Fruit fly (Drosophila melanogaster) whole organism, embryonic: ENCODE data around the gene ec.

ENCODE experiments used
- ATbp ChIP-seq: fragments of 200-800 bp; sonication (Bioruptor generic); optimal IDR thresholded peaks from 2 replicates; lab custom pipeline; 2017; ENCODE audit warnings: missing biosample characterization, mild to moderate bottlenecking, missing genetic modification characterization, missing genetic modification reagents
- Aef1 ChIP-seq: fragments of 200-800 bp; sonication (Bioruptor generic); IDR thresholded peaks from 3 replicates; pipeline ENCODE4 v1.3.6; 2022; ENCODE audit warnings: missing biosample characterization, missing genetic modification characterization
- Atf3 ChIP-seq: fragments of 200-800 bp; sonication (Bioruptor generic); optimal IDR thresholded peaks from 3 replicates; lab custom pipeline; 2016; ENCODE audit warnings: missing biosample characterization, missing genetic modification characterization
- CG11093 ChIP-seq: fragments of 200-800 bp; sonication (Bioruptor generic); IDR thresholded peaks from 3 replicates; pipeline ENCODE4 v1.3.6; 2022; ENCODE audit warnings: missing biosample characterization, missing genetic modification characterization
- CG12236 ChIP-seq: fragments of 200-800 bp; sonication (Bioruptor generic); optimal IDR thresholded peaks from 2 replicates; lab custom pipeline; 2016; ENCODE audit warnings: missing biosample characterization, missing genetic modification characterization
- CG16815 ChIP-seq: fragments of 200-800 bp; sonication (Bioruptor generic); optimal IDR thresholded peaks from 3 replicates; lab custom pipeline; 2017; ENCODE audit warnings: missing biosample characterization, mild to moderate bottlenecking, missing genetic modification characterization
- CG17361 ChIP-seq: fragments of 200-800 bp; sonication (Bioruptor generic); IDR thresholded peaks from 3 replicates; pipeline ENCODE4 v1.3.6; 2022; ENCODE audit warnings: missing biosample characterization, missing genetic modification characterization
- CG17568 ChIP-seq: fragments of 200-800 bp; sonication (Bioruptor generic); optimal IDR thresholded peaks from 2 replicates; lab custom pipeline; 2018; ENCODE audit warnings: missing biosample characterization, mild to moderate bottlenecking, missing genetic modification characterization, moderate library complexity
- CG17912 ChIP-seq: fragments of 200-800 bp; sonication (Bioruptor generic); optimal IDR thresholded peaks from 2 replicates; lab custom pipeline; 2018; ENCODE audit warnings: missing biosample characterization, mild to moderate bottlenecking, missing genetic modification characterization
- CG2199 ChIP-seq: fragments of 200-800 bp; sonication (Bioruptor generic); IDR thresholded peaks from 3 replicates; pipeline ENCODE4 v1.3.6; 2022; ENCODE audit warnings: missing biosample characterization, missing genetic modification characterization
- CG32532 ChIP-seq: fragments of 200-800 bp; sonication (Bioruptor generic); IDR thresholded peaks from 2 replicates; pipeline ENCODE4 v1.3.6; 2022; ENCODE audit warnings: missing biosample characterization, missing genetic modification characterization
- CG4854 ChIP-seq: fragments of 200-800 bp; sonication (Bioruptor generic); optimal IDR thresholded peaks from 2 replicates; lab custom pipeline; 2016; ENCODE audit warnings: missing biosample characterization, missing genetic modification characterization, inconsistent platforms
- CG5245 ChIP-seq: fragments of 200-800 bp; sonication (Bioruptor generic); optimal IDR thresholded peaks from 3 replicates; lab custom pipeline; 2016; ENCODE audit warnings: missing biosample characterization, missing genetic modification characterization
- CG6254 ChIP-seq: fragments of 200-800 bp; sonication (Bioruptor generic); optimal IDR thresholded peaks from 3 replicates; lab custom pipeline; 2017; ENCODE audit warnings: mild to moderate bottlenecking, missing biosample characterization, missing genetic modification reagents, missing genetic modification characterization
- CG6791 ChIP-seq: fragments of 200-800 bp; sonication (Bioruptor generic); IDR thresholded peaks from 3 replicates; pipeline ENCODE4 v1.3.6; 2022; ENCODE audit warnings: missing biosample characterization, missing genetic modification characterization; ENCODE audit not compliant: partially characterized antibody
- CG6813 ChIP-seq: fragments of 200-800 bp; sonication (Bioruptor generic); optimal IDR thresholded peaks from 2 replicates; lab custom pipeline; 2017; ENCODE audit warnings: missing biosample characterization, missing genetic modification characterization, mild to moderate bottlenecking, moderate library complexity, missing genetic modification reagents
- CG6854 ChIP-seq: fragments of 200-800 bp; sonication (Bioruptor generic); optimal IDR thresholded peaks from 3 replicates; lab custom pipeline; 2017; ENCODE audit warnings: missing biosample characterization, mild to moderate bottlenecking, missing genetic modification characterization
- CG8359 ChIP-seq: fragments of 200-800 bp; sonication (Bioruptor generic); optimal IDR thresholded peaks from 2 replicates; lab custom pipeline; 2017; ENCODE audit warnings: missing biosample characterization, mild to moderate bottlenecking, missing genetic modification characterization, borderline replicate concordance
- CG8765 ChIP-seq: fragments of 200-800 bp; sonication (Bioruptor generic); IDR thresholded peaks from 2 replicates; pipeline ENCODE4 v1.3.6; 2022; ENCODE audit warnings: missing biosample characterization, missing genetic modification characterization
- CTCF ChIP-seq: fragments of 200-800 bp; sonication (Bioruptor generic); optimal IDR thresholded peaks from 2 replicates; lab custom pipeline; 2017; ENCODE audit warnings: missing biosample characterization, mild to moderate bottlenecking, missing genetic modification characterization, moderate library complexity
- Deaf1 ChIP-seq: fragments of 200-800 bp; optimal IDR thresholded peaks from 3 replicates; lab custom pipeline; 2019; ENCODE audit warnings: missing biosample characterization, mild to moderate bottlenecking, missing genetic modification characterization, moderate library complexity
- Dek ChIP-seq: fragments of 200-800 bp; sonication (Bioruptor generic); optimal IDR thresholded peaks from 3 replicates; lab custom pipeline; 2019; ENCODE audit warnings: missing biosample characterization, mild to moderate bottlenecking, missing genetic modification characterization, moderate library complexity
- Dfd ChIP-seq, 2 experiments: fragments of >200 bp; optimal IDR thresholded peaks; 2 replicates each; lab custom pipeline; 2017; ENCODE audit warnings: missing biosample characterization in 2 of 2, missing genetic modification characterization in 2 of 2
- Fer2 ChIP-seq: fragments of 200-800 bp; sonication (Bioruptor generic); optimal IDR thresholded peaks from 2 replicates; lab custom pipeline; 2018; ENCODE audit warnings: missing biosample characterization, mild to moderate bottlenecking, missing genetic modification characterization, moderate library complexity
- HLHmδ ChIP-seq: fragments of 200-800 bp; sonication (Bioruptor generic); optimal IDR thresholded peaks from 2 replicates; lab custom pipeline; 2018; ENCODE audit warnings: missing biosample characterization, mild to moderate bottlenecking, missing genetic modification characterization, moderate library complexity
- Neu2 ChIP-seq: fragments of 200-800 bp; sonication (Bioruptor generic); optimal IDR thresholded peaks from 3 replicates; lab custom pipeline; 2016; ENCODE audit warnings: missing biosample characterization, missing genetic modification characterization, borderline replicate concordance
- Nf-YA ChIP-seq: fragments of 200-800 bp; sonication (Bioruptor generic); IDR thresholded peaks from 2 replicates; pipeline ENCODE4 v1.3.6; 2022; ENCODE audit warnings: missing biosample characterization, missing genetic modification characterization
- Nf-YC ChIP-seq: fragments of 200-800 bp; optimal IDR thresholded peaks from 3 replicates; lab custom pipeline; 2019; ENCODE audit warnings: missing biosample characterization, mild to moderate bottlenecking, missing genetic modification characterization, moderate library complexity
- Poxn ChIP-seq: fragments of 200-800 bp; sonication (Bioruptor generic); IDR thresholded peaks from 2 replicates; pipeline ENCODE4 v1.3.6; 2022; ENCODE audit warnings: missing biosample characterization, missing genetic modification characterization
- Rx ChIP-seq: fragments of 200-800 bp; sonication (Bioruptor generic); IDR thresholded peaks from 2 replicates; pipeline ENCODE4 v1.3.6; 2022; ENCODE audit warnings: missing biosample characterization, missing genetic modification characterization
- Scr ChIP-seq: fragments of 200-800 bp; sonication (Bioruptor generic); IDR thresholded peaks from 2 replicates; pipeline ENCODE4 v1.3.6; 2022; ENCODE audit warnings: missing biosample characterization, missing genetic modification characterization; ENCODE audit not compliant: partially characterized antibody
- Six4 ChIP-seq: fragments of 200-800 bp; sonication (Bioruptor generic); optimal IDR thresholded peaks from 2 replicates; lab custom pipeline; 2016; ENCODE audit warnings: missing biosample characterization, missing genetic modification characterization
- ase ChIP-seq: fragments of 200-800 bp; sonication (Bioruptor generic); IDR thresholded peaks from 3 replicates; pipeline ENCODE4 v1.3.6; 2022; ENCODE audit warnings: missing biosample characterization, missing genetic modification characterization
- ato ChIP-seq: fragments of 200-800 bp; sonication (Bioruptor generic); IDR thresholded peaks from 2 replicates; pipeline ENCODE4 v1.3.6; 2022; ENCODE audit warnings: missing biosample characterization, missing genetic modification characterization; ENCODE audit not compliant: partially characterized antibody
- dimm ChIP-seq: fragments of 200-800 bp; sonication (Bioruptor generic); IDR thresholded peaks from 2 replicates; pipeline ENCODE4 v1.3.6; 2022; ENCODE audit warnings: missing biosample characterization, missing genetic modification characterization
- dm ChIP-seq: fragments of 200-800 bp; sonication (Bioruptor generic); optimal IDR thresholded peaks from 3 replicates; lab custom pipeline; 2016; ENCODE audit warnings: missing biosample characterization, missing genetic modification characterization
- dmrt99B ChIP-seq: fragments of 200-800 bp; sonication (Bioruptor generic); optimal IDR thresholded peaks from 2 replicates; lab custom pipeline; 2018; ENCODE audit warnings: missing biosample characterization, mild to moderate bottlenecking, missing genetic modification characterization, moderate library complexity
- fd96Cb ChIP-seq: fragments of 200-800 bp; sonication (Bioruptor generic); optimal IDR thresholded peaks from 2 replicates; lab custom pipeline; 2018; ENCODE audit warnings: missing biosample characterization, mild to moderate bottlenecking, missing genetic modification characterization, moderate library complexity
- fru ChIP-seq: fragments of >200 bp; optimal IDR thresholded peaks from 2 replicates; lab custom pipeline; 2017
- gro ChIP-seq: fragments of 200-800 bp; sonication (Bioruptor generic); optimal IDR thresholded peaks from 2 replicates; lab custom pipeline; 2016; ENCODE audit warnings: missing biosample characterization, missing genetic modification characterization
- gt ChIP-seq: fragments of 200-800 bp; sonication (Bioruptor generic); IDR thresholded peaks from 2 replicates; pipeline ENCODE4 v1.3.6; 2022; ENCODE audit warnings: missing biosample characterization, missing genetic modification characterization
- hkb ChIP-seq, 2 experiments: fragments of 200-800 bp in 1 of 2; fragments of >200 bp in 1 of 2; sonication (Bioruptor generic) in 1 of 2; IDR thresholded peaks in 1 of 2; optimal IDR thresholded peaks in 1 of 2; 2 replicates each; pipeline versions ENCODE4 v1.3.6 to Lab custom; 2017 to 2022; ENCODE audit warnings: missing biosample characterization in 1 of 2, missing genetic modification characterization in 1 of 2
- lov ChIP-seq, 2 experiments: fragments of 200-800 bp in 1 of 2; fragments of >200 bp in 1 of 2; sonication (Bioruptor generic) in 1 of 2; IDR thresholded peaks in 1 of 2; optimal IDR thresholded peaks in 1 of 2; 2 replicates in 1 of 2; 3 replicates in 1 of 2; pipeline versions ENCODE4 v1.3.6 to Lab custom; 2017 to 2022; ENCODE audit warnings: missing biosample characterization in 1 of 2, missing genetic modification characterization in 1 of 2
- mam ChIP-seq: fragments of 200-800 bp; sonication (Bioruptor generic); optimal IDR thresholded peaks from 3 replicates; lab custom pipeline; 2016; ENCODE audit warnings: missing biosample characterization, missing genetic modification characterization
- nom ChIP-seq: fragments of 200-800 bp; sonication (Bioruptor generic); optimal IDR thresholded peaks from 2 replicates; lab custom pipeline; 2017; ENCODE audit warnings: missing biosample characterization, missing genetic modification characterization, mild to moderate bottlenecking, moderate library complexity, missing genetic modification reagents
- odd ChIP-seq: fragments of 200-800 bp; sonication (Bioruptor generic); optimal IDR thresholded peaks from 2 replicates; lab custom pipeline; 2017; ENCODE audit warnings: missing biosample characterization, mild to moderate bottlenecking, missing genetic modification characterization
- phol ChIP-seq: fragments of 200-800 bp; sonication (Bioruptor generic); optimal IDR thresholded peaks from 3 replicates; lab custom pipeline; 2018; ENCODE audit warnings: missing biosample characterization, mild to moderate bottlenecking, missing genetic modification characterization, moderate library complexity
- pros ChIP-seq: fragments of 200-800 bp; sonication (Bioruptor generic); optimal IDR thresholded peaks from 3 replicates; lab custom pipeline; 2019; ENCODE audit warnings: missing biosample characterization, mild to moderate bottlenecking, missing genetic modification characterization, moderate library complexity
- sima ChIP-seq: fragments of 200-800 bp; sonication (Bioruptor generic); optimal IDR thresholded peaks from 2 replicates; lab custom pipeline; 2016; ENCODE audit warnings: missing biosample characterization, missing genetic modification characterization
- sug ChIP-seq: fragments of 200-800 bp; optimal IDR thresholded peaks from 2 replicates; lab custom pipeline; 2019; ENCODE audit warnings: missing biosample characterization, mild to moderate bottlenecking, missing genetic modification characterization, moderate library complexity

Gene ec

DNA sequence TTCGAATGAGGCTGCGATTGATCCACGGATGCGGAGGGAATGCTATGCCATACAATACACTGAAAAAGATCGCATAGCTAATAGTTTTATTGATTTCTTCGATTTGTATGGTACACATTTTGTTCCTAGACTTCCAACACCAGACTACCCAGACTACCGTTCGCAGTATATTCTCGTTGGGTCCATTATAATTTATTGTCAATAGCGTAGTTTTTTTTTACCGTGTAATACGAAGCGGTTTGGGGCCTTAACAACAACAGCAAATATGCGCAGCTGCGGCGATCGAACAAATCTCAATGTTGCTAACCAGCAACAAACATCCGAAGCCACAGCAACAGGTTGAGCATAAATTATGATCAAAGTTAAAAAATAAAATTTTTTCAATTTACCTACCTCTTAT is 27.1 kb downstream of the ec start (continued):
- TF ChIP-seq nom (GFP tag; lab: Kevin White, UChicago) (peak; percentile 12), CG8765 (peak; percentile 76), HLHmδ (GFP tag; lab: Kevin White, UChicago) (no peak), CG5245 (GFP tag; lab: Kevin White, UChicago) (peak; percentile 68), CG17361 (GFP tag; lab: Robert Waterston, UW) (peak; percentile 81), Dek (tag; lab: Kevin White, UChicago) (peak; percentile 77), fru (lab: Kevin White, UChicago) (no peak), Fer2 (tag; lab: Kevin White, UChicago) (peak; percentile 60), gro (GFP tag; lab: Kevin White, UChicago) (peak; percentile 80), gt (GFP tag; lab: Robert Waterston, UW) (peak; percentile 42; the same call in 1 of the 2 replicates), dmrt99B (tag; lab: Kevin White, UChicago) (peak; percentile 85), CG11093 (GFP tag; lab: Robert Waterston, UW) (peak; percentile 58; the same call in 2 of the 3 replicates), CG16815 (GFP tag; lab: Kevin White, UChicago) (peak; percentile 42), CG4854 (GFP tag; lab: Kevin White, UChicago) (peak; percentile 58), hkb (optimal IDR thresholded peaks at IDR 0.05; lab: Kevin White, UChicago) (no peak), hkb (GFP tag; IDR thresholded peaks at IDR 0.05; lab: Robert Waterston, UW) (peak; percentile 85), Scr (GFP tag; lab: Robert Waterston, UW) (no peak), CG6254 (GFP tag; lab: Kevin White, UChicago) (peak; percentile 48), CG2199 (GFP tag; lab: Robert Waterston, UW) (no peak; the same call in 2 of the 3 replicates), odd (peak; percentile 72), sima (GFP tag; lab: Kevin White, UChicago) (no peak), dm (GFP tag; lab: Kevin White, UChicago) (peak; percentile 58), dimm (GFP tag; lab: Robert Waterston, UW) (no peak), ATbp (peak; percentile 77), CG6854 (GFP tag; lab: Kevin White, UChicago) (peak; percentile 57), Dfd (GFP tag; optimal IDR thresholded peaks at IDR 0.05; lab: Kevin White, UChicago) (no peak), CG17568 (GFP tag; lab: Kevin White, UChicago) (peak; percentile 73), ato (GFP tag; lab: Robert Waterston, UW) (no peak), CG32532 (GFP tag; lab: Robert Waterston, UW) (peak; percentile 87), Deaf1 (tag; lab: Kevin White, UChicago) (peak; percentile 25), phol (tag; lab: Kevin White, UChicago) (peak; percentile 79), sug (tag; lab: Kevin White, UChicago) (peak; percentile 66), CG17912 (peak; percentile 51), Six4 (GFP tag; lab: Kevin White, UChicago) (peak; percentile 61), Atf3 (GFP tag; lab: Kevin White, UChicago) (peak; percentile 59), Aef1 (GFP tag; lab: Robert Waterston, UW) (peak; percentile 77), pros (peak; percentile 2), Neu2 (no peak), Nf-YC (tag; lab: Kevin White, UChicago) (peak; percentile 64), CG12236 (peak; percentile 76), CTCF (GFP tag; lab: Kevin White, UChicago) (peak; percentile 15), fd96Cb (tag; lab: Kevin White, UChicago) (peak; percentile 76), Rx (peak; percentile 71), ase (GFP tag; lab: Robert Waterston, UW) (peak; percentile 73; the same call in 2 of the 3 replicates), CG6813 (GFP tag; lab: Kevin White, UChicago) (peak; percentile 80), Poxn (GFP tag; lab: Robert Waterston, UW) (no peak), mam (GFP tag; lab: Kevin White, UChicago) (peak; percentile 68), CG6791 (no peak), CG8359 (GFP tag; lab: Kevin White, UChicago) (peak; percentile 54), lov (optimal IDR thresholded peaks at IDR 0.05; lab: Kevin White, UChicago) (no peak), lov (GFP tag; IDR thresholded peaks at IDR 0.05; lab: Robert Waterston, UW) (peak; percentile 70; the same call in 2 of the 3 replicates), Nf-YA (0 out of 2 replicates have a peak, but pooled peaks have one; percentile 40)
